Worm (Caenorhabditis elegans) whole organism, late embryonic: ENCODE results near the gene gldi-10.

ENCODE experiments used
- C08G9.2 ChIP-seq: sonication (generic microtip); optimal IDR thresholded peaks from 2 replicates; lab custom pipeline; 2016; ENCODE audit warnings: mild to moderate bottlenecking, missing genetic modification characterization, moderate library complexity, missing compliant biosample characterization
- F13H6.1 ChIP-seq: sonication (generic microtip); optimal IDR thresholded peaks from 2 replicates; lab custom pipeline; 2016; ENCODE audit warnings: missing genetic modification characterization, missing compliant biosample characterization
- K02D7.2 ChIP-seq: sonication (generic microtip); optimal IDR thresholded peaks from 2 replicates; lab custom pipeline; 2017; ENCODE audit warnings: mild to moderate bottlenecking, missing genetic modification characterization, missing compliant biosample characterization
- K09A11.1 ChIP-seq: sonication (generic microtip); optimal IDR thresholded peaks from 2 replicates; lab custom pipeline; 2017; ENCODE audit warnings: antibody characterized with exemption, mild to moderate bottlenecking, missing genetic modification characterization, missing compliant biosample characterization; ENCODE audit not compliant: insufficient read depth
- T23F11.4 ChIP-seq: fragments of 200-800 bp; sonication (Bioruptor generic); optimal IDR thresholded peaks from 2 replicates; lab custom pipeline; 2018; ENCODE audit warnings: mild to moderate bottlenecking, missing genetic modification characterization, missing compliant biosample characterization
- ahr-1 ChIP-seq: sonication (generic microtip); optimal IDR thresholded peaks from 2 replicates; lab custom pipeline; 2016; ENCODE audit warnings: missing genetic modification characterization, missing compliant biosample characterization
- ama-1 ChIP-seq: fragments of 150-350 bp; optimal IDR thresholded peaks from 2 replicates; lab custom pipeline; 2014
- ceh-14 ChIP-seq: sonication (generic microtip); optimal IDR thresholded peaks from 2 replicates; lab custom pipeline; 2016; ENCODE audit warnings: missing genotype, missing genetic modification characterization, missing compliant biosample characterization
- ceh-18 ChIP-seq: sonication (generic microtip); optimal IDR thresholded peaks from 2 replicates; lab custom pipeline; 2016; ENCODE audit warnings: missing genetic modification characterization, missing compliant biosample characterization
- ceh-19 ChIP-seq: fragments of 200-800 bp; sonication (Bioruptor generic); optimal IDR thresholded peaks from 2 replicates; lab custom pipeline; 2018; ENCODE audit warnings: mild to moderate bottlenecking, missing genetic modification characterization, missing compliant biosample characterization
- ceh-22 ChIP-seq: sonication (generic microtip); optimal IDR thresholded peaks from 2 replicates; lab custom pipeline; 2017; ENCODE audit warnings: missing biosample characterization, missing genetic modification characterization
- ceh-30 ChIP-seq: fragments of 150-350 bp; optimal IDR thresholded peaks from 2 replicates; lab custom pipeline; 2014; ENCODE audit warnings: missing biosample characterization, missing genetic modification characterization
- ceh-31 ChIP-seq: sonication (generic microtip); optimal IDR thresholded peaks from 2 replicates; lab custom pipeline; 2016; ENCODE audit warnings: missing genetic modification characterization, missing compliant biosample characterization
- ceh-34 ChIP-seq: sonication (generic microtip); optimal IDR thresholded peaks from 2 replicates; lab custom pipeline; 2016; ENCODE audit warnings: mild to moderate bottlenecking, missing genetic modification characterization, missing compliant biosample characterization
- ceh-48 ChIP-seq: sonication (generic microtip); optimal IDR thresholded peaks from 2 replicates; lab custom pipeline; 2016; ENCODE audit warnings: missing genetic modification characterization, inconsistent platforms, missing compliant biosample characterization
- ceh-6 ChIP-seq: fragments of 200-800 bp; sonication (Bioruptor generic); optimal IDR thresholded peaks from 2 replicates; lab custom pipeline; 2018; ENCODE audit warnings: mild to moderate bottlenecking, missing genetic modification characterization, missing compliant biosample characterization
- ceh-9 ChIP-seq: sonication (generic microtip); optimal IDR thresholded peaks from 2 replicates; lab custom pipeline; 2016; ENCODE audit warnings: mild to moderate bottlenecking, missing genetic modification characterization, inconsistent platforms, missing compliant biosample characterization
- che-1 ChIP-seq: sonication (generic microtip); optimal IDR thresholded peaks from 2 replicates; lab custom pipeline; 2016; ENCODE audit warnings: mild to moderate bottlenecking, missing genetic modification characterization, missing compliant biosample characterization
- elt-2 ChIP-seq: sonication (generic microtip); optimal IDR thresholded peaks from 2 replicates; lab custom pipeline; 2016; ENCODE audit warnings: missing genetic modification reagents, missing genetic modification characterization, missing compliant biosample characterization
- ets-4 ChIP-seq: sonication (generic microtip); optimal IDR thresholded peaks from 2 replicates; lab custom pipeline; 2016; ENCODE audit warnings: missing genetic modification characterization, missing compliant biosample characterization
- eyg-1 ChIP-seq: sonication (generic microtip); optimal IDR thresholded peaks from 2 replicates; lab custom pipeline; 2016; ENCODE audit warnings: missing genotype, missing genetic modification characterization, missing compliant biosample characterization
- fax-1 ChIP-seq: sonication (generic microtip); optimal IDR thresholded peaks from 2 replicates; lab custom pipeline; 2016; ENCODE audit warnings: missing genotype, missing genetic modification characterization, missing compliant biosample characterization
- hlh-13 ChIP-seq: fragments of 200-800 bp; sonication (Bioruptor generic); optimal IDR thresholded peaks from 2 replicates; lab custom pipeline; 2018; ENCODE audit warnings: mild to moderate bottlenecking, missing genetic modification characterization, missing compliant biosample characterization
- hlh-6 ChIP-seq: sonication (generic microtip); optimal IDR thresholded peaks from 2 replicates; lab custom pipeline; 2016; ENCODE audit warnings: missing genotype, missing genetic modification characterization, missing compliant biosample characterization
- hlh-8 ChIP-seq: sonication (generic microtip); optimal IDR thresholded peaks from 2 replicates; lab custom pipeline; 2016; ENCODE audit warnings: missing genotype, missing genetic modification characterization, missing compliant biosample characterization
- lim-6 ChIP-seq: sonication (generic microtip); optimal IDR thresholded peaks from 2 replicates; lab custom pipeline; 2016; ENCODE audit warnings: missing genetic modification characterization, missing compliant biosample characterization
- lin-11 ChIP-seq: fragments of 200-800 bp; sonication (Bioruptor generic); optimal IDR thresholded peaks from 2 replicates; lab custom pipeline; 2018; ENCODE audit warnings: mild to moderate bottlenecking, missing genetic modification characterization, missing compliant biosample characterization
- nfya-1 ChIP-seq: sonication (generic microtip); optimal IDR thresholded peaks from 2 replicates; lab custom pipeline; 2017; ENCODE audit warnings: missing genetic modification characterization, mild to moderate bottlenecking, missing compliant biosample characterization, antibody characterized with exemption, moderate library complexity
- nhr-11 ChIP-seq: fragments of 150-350 bp; optimal IDR thresholded peaks from 2 replicates; lab custom pipeline; 2014; ENCODE audit warnings: missing biosample characterization, missing genetic modification characterization
- nhr-232 ChIP-seq: sonication (generic microtip); optimal IDR thresholded peaks from 2 replicates; lab custom pipeline; 2016; ENCODE audit warnings: missing genetic modification characterization, missing compliant biosample characterization
- npax-4 ChIP-seq: sonication (generic microtip); optimal IDR thresholded peaks from 2 replicates; lab custom pipeline; 2016; ENCODE audit warnings: missing genetic modification characterization, missing compliant biosample characterization
- odd-2 ChIP-seq: sonication (generic microtip); optimal IDR thresholded peaks from 2 replicates; lab custom pipeline; 2017; ENCODE audit warnings: antibody characterized with exemption, mild to moderate bottlenecking, missing genetic modification characterization, missing compliant biosample characterization
- pag-3 ChIP-seq: sonication (generic microtip); optimal IDR thresholded peaks from 2 replicates; lab custom pipeline; 2016; ENCODE audit warnings: missing compliant biosample characterization, missing genetic modification characterization, borderline replicate concordance
- pha-2 ChIP-seq: sonication (generic microtip); optimal IDR thresholded peaks from 2 replicates; lab custom pipeline; 2017; ENCODE audit warnings: mild to moderate bottlenecking, missing genetic modification characterization, missing compliant biosample characterization
- pha-4 ChIP-seq: fragments of 150-350 bp; optimal IDR thresholded peaks from 2 replicates; lab custom pipeline; 2018; ENCODE audit warnings: missing biosample characterization, missing genetic modification reagents, missing genetic modification characterization
- pqm-1 ChIP-seq: sonication (generic microtip); optimal IDR thresholded peaks from 2 replicates; lab custom pipeline; 2016; ENCODE audit warnings: missing genetic modification characterization, missing compliant biosample characterization
- pros-1 ChIP-seq: fragments of 150-350 bp; optimal IDR thresholded peaks from 2 replicates; lab custom pipeline; 2014; ENCODE audit warnings: missing biosample characterization, missing genetic modification reagents, missing genetic modification characterization
- ref-2 ChIP-seq: sonication (generic microtip); optimal IDR thresholded peaks from 2 replicates; lab custom pipeline; 2016; ENCODE audit warnings: missing genetic modification characterization, missing compliant biosample characterization
- rnt-1 ChIP-seq: sonication (generic microtip); optimal IDR thresholded peaks from 2 replicates; lab custom pipeline; 2016; ENCODE audit warnings: missing genetic modification characterization, missing compliant biosample characterization
- sdc-2 ChIP-seq: sonication (generic microtip); optimal IDR thresholded peaks from 2 replicates; lab custom pipeline; 2016; ENCODE audit warnings: missing genotype, missing genetic modification characterization, missing compliant biosample characterization
- sox-2 ChIP-seq: fragments of 200-800 bp; sonication (Bioruptor generic); IDR thresholded peaks from 2 replicates; pipeline ENCODE4 v1.3.6; 2022; ENCODE audit warnings: missing genetic modification reagents, missing genetic modification characterization, missing compliant biosample characterization
- sox-4 ChIP-seq: sonication (generic microtip); optimal IDR thresholded peaks from 2 replicates; lab custom pipeline; 2017; ENCODE audit warnings: mild to moderate bottlenecking, missing genetic modification characterization, inconsistent platforms, missing compliant biosample characterization
- tbx-2 ChIP-seq: sonication (generic microtip); optimal IDR thresholded peaks from 2 replicates; lab custom pipeline; 2016; ENCODE audit warnings: missing genetic modification characterization, missing compliant biosample characterization
- unc-86 ChIP-seq: sonication (generic microtip); optimal IDR thresholded peaks from 2 replicates; lab custom pipeline; 2016; ENCODE audit warnings: missing genetic modification characterization, missing compliant biosample characterization
- ztf-16 ChIP-seq: sonication (generic microtip); optimal IDR thresholded peaks from 2 replicates; lab custom pipeline; 2017; ENCODE audit warnings: missing genetic modification characterization, missing compliant biosample characterization

The gldi-10 gene

ce11 chrIV:9098942-9099341, at the start of gene gldi-10:
Gene gldi-10, plus strand, starts transcription at chrIV:9099242.
- TF ChIP-seq ref-2 (no peak), odd-2 (tag; lab: Kevin White, UChicago) (no peak), F13H6.1 (tag; lab: Kevin White, UChicago) (no peak), ceh-6 (GFP tag; lab: Kevin White, UChicago) (no peak), C08G9.2 (no peak), nhr-232 (tag; lab: Kevin White, UChicago) (no peak), pha-4 (tag; lab: Kevin White, UChicago) (no peak), ama-1 (lab: Kevin White, UChicago) (no peak), pag-3 (no peak), ceh-30 (tag; lab: Kevin White, UChicago) (no peak), elt-2 (no peak), tbx-2 (tag; lab: Kevin White, UChicago) (no peak), pha-2 (tag; lab: Kevin White, UChicago) (no peak), npax-4 (no peak), K02D7.2 (tag; lab: Kevin White, UChicago) (no peak), K09A11.1 (tag; lab: Kevin White, UChicago) (no peak)

ce11 chrIV:9051036-9051435, 48.0 kb upstream of the gldi-10 start:
- no peak for TF ChIP-seq ahr-1 (tag; lab: Kevin White, UChicago)
- TF ChIP-seq eyg-1 (tag; lab: Kevin White, UChicago): no peak
- TF ChIP-seq lim-6: no peak
- no peak for TF ChIP-seq ceh-48
- no peak for TF ChIP-seq tbx-2 (tag; lab: Kevin White, UChicago)
- TF ChIP-seq nfya-1 (tag; lab: Kevin White, UChicago): no peak

- TF ChIP-seq ceh-19 (GFP tag; lab: Kevin White, UChicago): no peak
- TF ChIP-seq ceh-34 (tag; lab: Kevin White, UChicago): no peak
- TF ChIP-seq T23F11.4 (GFP tag; lab: Kevin White, UChicago): no peak
- no peak for TF ChIP-seq unc-86 (tag; lab: Kevin White, UChicago)
- no peak for TF ChIP-seq ceh-14 (tag; lab: Kevin White, UChicago)
- TF ChIP-seq ztf-16 (tag; lab: Kevin White, UChicago): no peak
- TF ChIP-seq odd-2 (tag; lab: Kevin White, UChicago): no peak
- TF ChIP-seq C08G9.2: no peak
- TF ChIP-seq che-1 (tag; lab: Kevin White, UChicago): no peak
- TF ChIP-seq pha-2 (tag; lab: Kevin White, UChicago): no peak
- TF ChIP-seq rnt-1 (tag; lab: Kevin White, UChicago): no peak
- TF ChIP-seq K09A11.1 (tag; lab: Kevin White, UChicago): no peak
- TF ChIP-seq sox-2 (GFP tag; lab: Robert Waterston, UW): no peak
- TF ChIP-seq pros-1 (tag; lab: Kevin White, UChicago): no peak
- TF ChIP-seq hlh-6 (tag; lab: Kevin White, UChicago): no peak
- no peak for TF ChIP-seq ceh-9
- TF ChIP-seq sdc-2 (tag; lab: Kevin White, UChicago): no peak
- no peak for TF ChIP-seq fax-1 (tag; lab: Kevin White, UChicago)
Observed at ce11 chrIV:9051510-9052175, 47.4 kb upstream of the gldi-10 start.

- TF ChIP-seq hlh-13: no peak
- no peak for TF ChIP-seq pha-2 (tag; lab: Kevin White, UChicago)
- no peak for TF ChIP-seq ets-4 (tag; lab: Kevin White, UChicago)
- TF ChIP-seq pqm-1: no peak
- no peak for TF ChIP-seq hlh-8 (tag; lab: Kevin White, UChicago)
- no peak for TF ChIP-seq tbx-2 (tag; lab: Kevin White, UChicago)
- no peak for TF ChIP-seq K02D7.2 (tag; lab: Kevin White, UChicago)
- TF ChIP-seq ceh-31: no peak
- TF ChIP-seq nhr-11 (tag; lab: Kevin White, UChicago): no peak
- TF ChIP-seq lin-11 (tag; lab: Kevin White, UChicago): no peak
- TF ChIP-seq rnt-1 (tag; lab: Kevin White, UChicago): no peak
- TF ChIP-seq sox-4: no peak
- TF ChIP-seq hlh-6 (tag; lab: Kevin White, UChicago): no peak
- no peak for TF ChIP-seq ahr-1 (tag; lab: Kevin White, UChicago)
- TF ChIP-seq ceh-22 (tag; lab: Kevin White, UChicago): no peak
- no peak for TF ChIP-seq fax-1 (tag; lab: Kevin White, UChicago)
- TF ChIP-seq che-1 (tag; lab: Kevin White, UChicago): no peak
- no peak for TF ChIP-seq ceh-18 (tag; lab: Kevin White, UChicago)
Observed at ce11 chrIV:9053403-9053802, 45.6 kb upstream of the gldi-10 start.
